Worm (Caenorhabditis elegans) whole organism, L3 larva: ENCODE measurements around the gene F14H8.8.

Experiments used
- ceh-28 ChIP-seq: fragments of 150-350 bp; optimal IDR thresholded peaks from 2 replicates; lab custom pipeline; 2014; ENCODE audit warnings: missing biosample characterization, missing genetic modification reagents, missing genetic modification characterization
- ceh-82 ChIP-seq: fragments of 150-350 bp; optimal IDR thresholded peaks from 2 replicates; lab custom pipeline; 2014; ENCODE audit warnings: missing biosample characterization, missing genetic modification characterization
- mdl-1 ChIP-seq: fragments of 150-350 bp; optimal IDR thresholded peaks from 2 replicates; lab custom pipeline; 2014; ENCODE audit warnings: missing biosample characterization, missing genetic modification characterization
- nhr-11 ChIP-seq: fragments of 150-350 bp; optimal IDR thresholded peaks from 2 replicates; lab custom pipeline; 2014; ENCODE audit warnings: missing biosample characterization, missing genetic modification characterization

- TF ChIP-seq ceh-28 (tag; lab: Kevin White, UChicago) = no peak
- no peak for TF ChIP-seq mdl-1
- TF ChIP-seq nhr-11 (tag; lab: Kevin White, UChicago) = no peak
- TF ChIP-seq ceh-82 (tag; lab: Kevin White, UChicago) = no peak
Measured at ce11 chrV:15058423-15058822, 29.2 kb downstream of the F14H8.8 start.
